Fruit fly (Drosophila melanogaster): ENCODE measurements around the gene Recs1.

DNA sequence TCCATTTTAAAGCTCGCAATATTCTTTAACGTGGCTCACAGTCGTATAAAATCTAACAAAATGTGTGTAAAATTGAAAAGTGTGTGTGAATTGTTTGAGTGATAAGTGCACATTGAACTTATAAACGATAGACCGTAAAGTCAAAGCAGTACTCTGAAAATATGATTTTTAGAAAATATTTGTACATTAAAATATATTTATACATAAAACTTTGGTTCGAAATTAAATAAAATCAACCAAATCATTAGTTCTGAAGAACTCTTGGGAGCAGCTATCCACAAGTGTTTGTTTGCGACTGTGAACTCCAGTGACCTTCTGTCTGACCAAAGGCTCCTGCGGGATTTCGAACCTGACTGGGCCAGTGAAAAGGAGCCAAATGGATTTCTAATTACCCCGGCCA, 6.5 kb upstream of the Recs1 start, which contains the start of gene CG31327:
- TF ChIP-seq dsf (GFP tag; optimal IDR thresholded peaks at IDR 0.05; ENCODE audit: borderline replicate concordance), result no peak
- TF ChIP-seq pan (optimal IDR thresholded peaks at IDR 0.05), result no peak
- no peak for TF ChIP-seq lola (GFP tag; optimal IDR thresholded peaks at IDR 0.05)
- TF ChIP-seq OdsH (GFP tag; optimal IDR thresholded peaks at IDR 0.05), result no peak
- no peak for TF ChIP-seq brk (GFP tag; optimal IDR thresholded peaks at IDR 0.05)
- TF ChIP-seq CG32264 (GFP tag; optimal IDR thresholded peaks at IDR 0.05), result no peak
- no peak for TF ChIP-seq Sp1 (GFP tag; optimal IDR thresholded peaks at IDR 0.05)
- TF ChIP-seq dl (GFP tag; optimal IDR thresholded peaks at IDR 0.05; ENCODE audit: insufficient read depth in 1 of 2, partially characterized antibody in 2 of 2), result no peak
- TF ChIP-seq foxo (GFP tag; optimal IDR thresholded peaks at IDR 0.05), result no peak
- no peak for TF ChIP-seq Myc (optimal IDR thresholded peaks at IDR 0.05)
- no peak for TF ChIP-seq Hr83 (GFP tag; optimal IDR thresholded peaks at IDR 0.05; ENCODE audit: poor library complexity, severe bottlenecking)

Data from whole organism, wandering third instar larva.